Worm (Caenorhabditis elegans) whole organism, L4 larva: ENCODE measurements around the gene Y46G5A.47.
A peak's percentile ranks its signal among the peaks of the same experiment; 100 is the strongest.

Experiments used
- F10B5.3 ChIP-seq: sonication (generic microtip); optimal IDR thresholded peaks from 2 replicates; lab custom pipeline; 2016; ENCODE audit warnings: mild to moderate bottlenecking, missing genetic modification characterization, missing compliant biosample characterization
- F49E8.2 ChIP-seq: sonication (generic microtip); optimal IDR thresholded peaks from 2 replicates; lab custom pipeline; 2016; ENCODE audit warnings: missing compliant biosample characterization, mild to moderate bottlenecking, missing genetic modification characterization, borderline replicate concordance
- Y105C5A.15 ChIP-seq: fragments of 200-800 bp; sonication (Bioruptor generic); IDR thresholded peaks from 2 replicates; pipeline ENCODE4 v1.3.6; 2022; ENCODE audit warnings: missing genetic modification characterization, missing compliant biosample characterization
- ceh-28 ChIP-seq: fragments of 150-350 bp; optimal IDR thresholded peaks from 2 replicates; lab custom pipeline; 2014; ENCODE audit warnings: missing biosample characterization, missing genetic modification reagents, missing genetic modification characterization
- ceh-62 ChIP-seq: sonication (generic microtip); optimal IDR thresholded peaks from 2 replicates; lab custom pipeline; 2017; ENCODE audit warnings: missing biosample characterization, missing genetic modification characterization
- ceh-82 ChIP-seq: sonication (generic microtip); optimal IDR thresholded peaks from 2 replicates; lab custom pipeline; 2017; ENCODE audit warnings: missing biosample characterization, missing genetic modification characterization
- ces-1 ChIP-seq: fragments of 150-350 bp; sonication (generic microtip); optimal IDR thresholded peaks from 4 replicates; lab custom pipeline; 2014; ENCODE audit warnings: missing biosample characterization, missing genetic modification reagents, missing genetic modification characterization
- daf-12 ChIP-seq: fragments of 150-350 bp; optimal IDR thresholded peaks from 2 replicates; lab custom pipeline; 2014; ENCODE audit warnings: missing biosample characterization, missing genetic modification reagents, missing genetic modification characterization
- daf-16 ChIP-seq, 3 experiments: sonication (generic microtip); optimal IDR thresholded peaks; 2 replicates each; lab custom pipeline; 2016 to 2017; ENCODE audit warnings: missing genetic modification characterization in 3 of 3, missing genetic modification reagents in 3 of 3, mild to moderate bottlenecking in 2 of 3, missing compliant biosample characterization in 2 of 3, missing biosample characterization in 1 of 3, moderate library complexity in 1 of 3
- dmd-8 ChIP-seq: fragments of 200-800 bp; sonication (Bioruptor generic); IDR thresholded peaks from 2 replicates; pipeline ENCODE4 v1.3.6; 2022; ENCODE audit warnings: missing genetic modification characterization, missing compliant biosample characterization
- dmd-9 ChIP-seq: fragments of 200-800 bp; sonication (Bioruptor generic); IDR thresholded peaks from 2 replicates; pipeline ENCODE4 v1.3.6; 2022; ENCODE audit warnings: missing genetic modification reagents, missing genetic modification characterization, missing compliant biosample characterization
- dpl-1 ChIP-seq: fragments of 150-350 bp; optimal IDR thresholded peaks from 2 replicates; lab custom pipeline; 2014; ENCODE audit warnings: missing biosample characterization, missing genetic modification reagents, missing genetic modification characterization
- duxl-1 ChIP-seq: sonication (generic microtip); optimal IDR thresholded peaks from 2 replicates; lab custom pipeline; 2016; ENCODE audit warnings: mild to moderate bottlenecking, missing genetic modification characterization, moderate library complexity, missing compliant biosample characterization; ENCODE audit not compliant: poor library complexity
- fkh-10 ChIP-seq: fragments of 150-350 bp; optimal IDR thresholded peaks from 2 replicates; lab custom pipeline; 2014; ENCODE audit warnings: missing biosample characterization, missing genetic modification reagents, missing genetic modification characterization
- hlh-30 ChIP-seq: sonication (generic microtip); optimal IDR thresholded peaks from 2 replicates; lab custom pipeline; 2017; ENCODE audit warnings: antibody characterized with exemption, mild to moderate bottlenecking, missing genetic modification characterization, missing compliant biosample characterization; ENCODE audit not compliant: insufficient read depth
- lim-7 ChIP-seq: fragments of 200-800 bp; sonication (Bioruptor generic); IDR thresholded peaks from 2 replicates; pipeline ENCODE4 v1.3.6; 2022; ENCODE audit warnings: missing genetic modification characterization, missing compliant biosample characterization
- lin-38 ChIP-seq: fragments of 200-800 bp; sonication (Bioruptor generic); IDR thresholded peaks from 2 replicates; pipeline ENCODE4 v1.3.6; 2022; ENCODE audit warnings: missing genetic modification reagents, missing genetic modification characterization, missing compliant biosample characterization
- lsy-2 ChIP-seq, 2 experiments: fragments of 150-350 bp in 1 of 2; sonication (generic microtip) in 1 of 2; optimal IDR thresholded peaks; 2 replicates each; lab custom pipeline; 2014 to 2017; ENCODE audit warnings: missing biosample characterization in 2 of 2, missing genetic modification characterization in 2 of 2
- mep-1 ChIP-seq: fragments of 150-350 bp; sonication (generic microtip); optimal IDR thresholded peaks from 3 replicates; lab custom pipeline; 2014; ENCODE audit warnings: missing biosample characterization, missing genetic modification characterization
- mes-2 ChIP-seq: sonication (generic microtip); optimal IDR thresholded peaks from 2 replicates; lab custom pipeline; 2016; ENCODE audit warnings: missing genotype, mild to moderate bottlenecking, missing genetic modification characterization, missing compliant biosample characterization; ENCODE audit not compliant: poor library complexity, severe bottlenecking
- nhr-102 ChIP-seq: sonication (generic microtip); optimal IDR thresholded peaks from 2 replicates; lab custom pipeline; 2016; ENCODE audit warnings: mild to moderate bottlenecking, missing genetic modification characterization, moderate library complexity, missing compliant biosample characterization
- nhr-42 ChIP-seq: fragments of 200-800 bp; sonication (Bioruptor generic); IDR thresholded peaks from 2 replicates; pipeline ENCODE4 v1.3.6; 2022; ENCODE audit warnings: missing genetic modification characterization, missing compliant biosample characterization
- nhr-77 ChIP-seq: fragments of 150-350 bp; optimal IDR thresholded peaks from 2 replicates; lab custom pipeline; 2014; ENCODE audit warnings: missing biosample characterization, missing genetic modification characterization
- pha-4 ChIP-seq, 2 experiments: fragments of 150-350 bp in 1 of 2; fragments of 200-800 bp in 1 of 2; sonication (Bioruptor generic) in 1 of 2; IDR thresholded peaks in 1 of 2; optimal IDR thresholded peaks in 1 of 2; 2 replicates each; pipeline versions ENCODE4 v1.3.6 to Lab custom; 2014 to 2022; ENCODE audit warnings: missing genetic modification characterization in 2 of 2, missing genetic modification reagents in 2 of 2, missing biosample characterization in 1 of 2, missing compliant biosample characterization in 1 of 2
- pqm-1 ChIP-seq: sonication (generic microtip); optimal IDR thresholded peaks from 2 replicates; lab custom pipeline; 2017; ENCODE audit warnings: missing biosample characterization, missing genetic modification characterization
- set-16 ChIP-seq: fragments of 200-800 bp; sonication (Bioruptor generic); IDR thresholded peaks from 2 replicates; pipeline ENCODE4 v1.3.6; 2022; ENCODE audit warnings: missing genetic modification reagents, missing genetic modification characterization, missing compliant biosample characterization
- skn-1 ChIP-seq: fragments of 150-350 bp; optimal IDR thresholded peaks from 2 replicates; lab custom pipeline; 2014; ENCODE audit warnings: missing biosample characterization, missing genetic modification characterization
- snpc-1.2 ChIP-seq: fragments of 200-800 bp; sonication (Bioruptor generic); IDR thresholded peaks from 2 replicates; pipeline ENCODE4 v1.3.6; 2022; ENCODE audit warnings: missing genetic modification reagents, missing genetic modification characterization, missing compliant biosample characterization
- spr-3 ChIP-seq: fragments of 200-800 bp; sonication (Bioruptor generic); optimal IDR thresholded peaks from 2 replicates; lab custom pipeline; 2018; ENCODE audit warnings: mild to moderate bottlenecking, missing genetic modification characterization, missing compliant biosample characterization
- unc-62 ChIP-seq, 3 experiments: fragments of 150-350 bp in 1 of 3; sonication (generic microtip); optimal IDR thresholded peaks in 2 of 3; peaks in 1 of 3; 1 replicate in 1 of 3; 2 replicates in 2 of 3; lab custom pipeline; 2014 to 2017; ENCODE audit warnings: missing biosample characterization in 3 of 3, missing genetic modification characterization in 3 of 3, missing genetic modification reagents in 3 of 3, missing genotype in 1 of 3
- vab-7 ChIP-seq: fragments of 200-800 bp; sonication (Bioruptor generic); IDR thresholded peaks from 2 replicates; pipeline ENCODE4 v1.3.6; 2022; ENCODE audit warnings: missing genetic modification reagents, missing genetic modification characterization, missing compliant biosample characterization

The Y46G5A.47 gene

ce11 chrII:12768167-12768712 is 36.9 kb downstream of the Y46G5A.47 start, which contains the start of the genes vps-2 and tiar-2 (continued):
- TF ChIP-seq daf-16 (GFP tag; optimal IDR thresholded peaks at IDR 0.05; lab: Kevin White, UChicago) (no peak), daf-16 (tag; optimal IDR thresholded peaks at IDR 0.05; lab: Kevin White, UChicago) (peak; percentile 41), mes-2 (peak; percentile 46), dmd-8 (GFP tag; lab: Robert Waterston, UW) (no peak), ceh-62 (tag; lab: Kevin White, UChicago) (no peak), daf-12 (tag; lab: Kevin White, UChicago) (no peak), mep-1 (tag; lab: Kevin White, UChicago) (peak; percentile 77), dpl-1 (GFP tag; lab: Kevin White, UChicago) (peak; percentile 72), hlh-30 (tag; lab: Kevin White, UChicago) (peak; percentile 59), nhr-77 (peak; percentile 44), nhr-102 (tag; lab: Kevin White, UChicago) (peak; percentile 26), Y105C5A.15 (GFP tag; lab: Robert Waterston, UW) (no peak), fkh-10 (GFP tag; lab: Kevin White, UChicago) (peak; percentile 6), lsy-2 (tag; optimal IDR thresholded peaks at IDR 0.05; lab: Kevin White, UChicago) (peak in 1 of 2 experiments; percentile 77)

ce11 chrII:12767258-12767824 is 37.8 kb downstream of the Y46G5A.47 start:
- no peak for TF ChIP-seq pqm-1 (tag; lab: Kevin White, UChicago)
- TF ChIP-seq set-16, result peak; percentile 86

- TF ChIP-seq F10B5.3 (peak; percentile 42), vab-7 (GFP tag; lab: Robert Waterston, UW) (no peak), nhr-102 (tag; lab: Kevin White, UChicago) (peak; percentile 40), nhr-42 (0 out of 2 replicates have a peak, but pooled peaks have one; percentile 41), dpl-1 (GFP tag; lab: Kevin White, UChicago) (no peak), daf-16 (GFP tag; optimal IDR thresholded peaks at IDR 0.05; lab: Kevin White, UChicago) (no peak), daf-16 (tag; optimal IDR thresholded peaks at IDR 0.05; lab: Kevin White, UChicago) (peak; percentile 22), F49E8.2 (tag; lab: Kevin White, UChicago) (no peak), unc-62 (GFP tag; optimal IDR thresholded peaks at IDR 0.05 in 1 of 2; lab: Kevin White, UChicago) (no peak), unc-62 (tag; optimal IDR thresholded peaks at IDR 0.05; lab: Kevin White, UChicago) (no peak), ceh-82 (tag; lab: Kevin White, UChicago) (no peak), pha-4 (GFP tag; IDR thresholded peaks at IDR 0.05; lab: Robert Waterston, UW) (0 out of 2 replicates have a peak, but pooled peaks have one; percentile 26), pha-4 (tag; optimal IDR thresholded peaks at IDR 0.05; lab: Kevin White, UChicago) (no peak), snpc-1.2 (GFP tag; lab: Robert Waterston, UW) (0 out of 2 replicates have a peak, but pooled peaks have one; percentile 26), dmd-9 (no peak), ceh-28 (tag; lab: Kevin White, UChicago) (peak; percentile 87), lin-38 (GFP tag; lab: Robert Waterston, UW) (peak; percentile 71), skn-1 (tag; lab: Kevin White, UChicago) (no peak)
These were observed 38.5 kb downstream of the Y46G5A.47 start for ce11 chrII:12766443-12767188.

ce11 chrII:12764476-12764875 is 40.6 kb downstream of the Y46G5A.47 start:
- TF ChIP-seq lim-7 (GFP tag; lab: Robert Waterston, UW) (no peak), unc-62 (GFP tag; optimal IDR thresholded peaks at IDR 0.05 in 1 of 2; lab: Kevin White, UChicago) (peak in 1 of 2 experiments; percentile 77), unc-62 (tag; optimal IDR thresholded peaks at IDR 0.05; lab: Kevin White, UChicago) (no peak), spr-3 (GFP tag; lab: Kevin White, UChicago) (no peak), ces-1 (no peak), duxl-1 (no peak)
